Worm (Caenorhabditis elegans) whole organism, early embryonic: ENCODE measurements around the gene Y43F4A.1.

Source experiments
- B0310.2 ChIP-seq: sonication (generic microtip); optimal IDR thresholded peaks from 2 replicates; lab custom pipeline; 2016; ENCODE audit warnings: mild to moderate bottlenecking, missing genetic modification characterization, missing compliant biosample characterization
- F13C5.2 ChIP-seq: sonication (generic microtip); optimal IDR thresholded peaks from 2 replicates; lab custom pipeline; 2017; ENCODE audit warnings: mild to moderate bottlenecking, missing genetic modification characterization, inconsistent platforms, missing compliant biosample characterization
- aly-1 ChIP-seq: sonication (generic microtip); optimal IDR thresholded peaks from 2 replicates; lab custom pipeline; 2016; ENCODE audit warnings: missing genetic modification characterization, missing compliant biosample characterization
- ama-1 ChIP-seq: fragments of 150-350 bp; optimal IDR thresholded peaks from 2 replicates; lab custom pipeline; 2014
- ceh-13 ChIP-seq: fragments of 200-800 bp; sonication (Bioruptor generic); optimal IDR thresholded peaks from 2 replicates; lab custom pipeline; 2018; ENCODE audit warnings: mild to moderate bottlenecking, missing genetic modification characterization, missing compliant biosample characterization
- ceh-36 ChIP-seq: sonication (generic microtip); optimal IDR thresholded peaks from 2 replicates; lab custom pipeline; 2016; ENCODE audit warnings: missing genetic modification characterization, inconsistent platforms, missing compliant biosample characterization
- ets-7 ChIP-seq: sonication (generic microtip); optimal IDR thresholded peaks from 2 replicates; lab custom pipeline; 2016; ENCODE audit warnings: missing genotype, missing genetic modification characterization, missing compliant biosample characterization
- flt-1 ChIP-seq: fragments of 200-800 bp; sonication (Bioruptor generic); IDR thresholded peaks from 2 replicates; pipeline ENCODE4 v1.3.6; 2022; ENCODE audit warnings: missing genetic modification characterization, missing compliant biosample characterization
- hmbx-1 ChIP-seq: sonication (generic microtip); optimal IDR thresholded peaks from 2 replicates; lab custom pipeline; 2016; ENCODE audit warnings: mild to moderate bottlenecking, missing genetic modification characterization, missing compliant biosample characterization
- hmg-4 ChIP-seq: fragments of 200-800 bp; sonication (Bioruptor generic); optimal IDR thresholded peaks from 2 replicates; lab custom pipeline; 2018; ENCODE audit warnings: mild to moderate bottlenecking, missing genetic modification characterization, missing compliant biosample characterization
- hnd-1 ChIP-seq: sonication (generic microtip); optimal IDR thresholded peaks from 2 replicates; lab custom pipeline; 2016; ENCODE audit warnings: missing genetic modification characterization, missing compliant biosample characterization
- pes-1 ChIP-seq: fragments of 200-800 bp; sonication (Bioruptor generic); IDR thresholded peaks from 2 replicates; pipeline ENCODE4 v1.3.6; 2022; ENCODE audit warnings: missing genetic modification reagents, missing genetic modification characterization, missing compliant biosample characterization
- scrt-1 ChIP-seq: fragments of 200-800 bp; sonication (Bioruptor generic); IDR thresholded peaks from 2 replicates; pipeline ENCODE4 v1.3.6; 2022; ENCODE audit warnings: missing genetic modification characterization, missing compliant biosample characterization
- sea-1 ChIP-seq: fragments of 200-800 bp; sonication (Bioruptor generic); conservative IDR thresholded peaks from 2 replicates; pipeline ENCODE4 v1.3.6; 2022; ENCODE audit warnings: missing genetic modification characterization, missing compliant biosample characterization
- tbx-11 ChIP-seq: fragments of 200-800 bp; sonication (Bioruptor generic); IDR thresholded peaks from 2 replicates; pipeline ENCODE4 v1.3.6; 2022; ENCODE audit warnings: missing genetic modification characterization, missing compliant biosample characterization
- tbx-37 ChIP-seq: fragments of 200-800 bp; sonication (Bioruptor generic); conservative IDR thresholded peaks from 2 replicates; pipeline ENCODE4 v1.3.6; 2022; ENCODE audit warnings: missing genetic modification reagents, missing genetic modification characterization, missing compliant biosample characterization
- tra-4 ChIP-seq: sonication (generic microtip); optimal IDR thresholded peaks from 2 replicates; lab custom pipeline; 2017; ENCODE audit warnings: missing genetic modification characterization, missing compliant biosample characterization

Y43F4A.1 gene

ce11 chrIII:13201901-13202300 is 21.0 kb upstream of the Y43F4A.1 start:
- TF ChIP-seq tbx-37 (GFP tag; lab: Robert Waterston, UW) (no peak), aly-1 (tag; lab: Kevin White, UChicago) (no peak), pes-1 (GFP tag; lab: Robert Waterston, UW) (no peak), F13C5.2 (tag; lab: Kevin White, UChicago) (no peak), sea-1 (GFP tag; lab: Robert Waterston, UW) (no peak), hmbx-1 (tag; lab: Kevin White, UChicago) (no peak), ceh-36 (tag; lab: Kevin White, UChicago) (no peak), ets-7 (tag; lab: Kevin White, UChicago) (no peak)

DNA sequence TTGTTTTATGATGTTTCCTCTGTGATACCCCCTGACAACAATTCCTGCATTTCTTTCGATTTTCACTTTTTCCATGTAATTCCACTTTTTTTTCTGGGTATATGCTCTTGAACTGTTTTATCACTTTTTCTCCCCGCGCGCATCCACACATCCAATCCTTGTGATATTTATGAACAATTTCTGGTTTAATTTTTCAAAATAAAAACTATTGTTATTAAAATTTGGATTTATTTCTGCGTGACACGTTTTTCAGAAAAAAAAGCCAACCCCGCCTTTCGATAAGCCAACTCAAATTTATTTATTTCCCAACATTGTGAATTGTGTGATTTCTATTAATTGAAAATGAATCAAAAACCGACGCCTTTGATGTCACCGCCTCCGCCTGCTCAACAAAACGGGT is 18.2 kb upstream of the Y43F4A.1 start, which contains the start of gene Y39E4B.11:
Gene Y39E4B.11, plus strand, starts transcription at position 301 of the 400 bp plus-strand sequence.
- TF ChIP-seq sea-1 (GFP tag; lab: Robert Waterston, UW) = no peak
- no peak for TF ChIP-seq ceh-36 (tag; lab: Kevin White, UChicago)
- TF ChIP-seq hnd-1 (tag; lab: Kevin White, UChicago) = no peak
- TF ChIP-seq tbx-11 (GFP tag; lab: Robert Waterston, UW) = no peak

- TF ChIP-seq hmbx-1 (tag; lab: Kevin White, UChicago) (no peak), ceh-13 (no peak), tra-4 (no peak), tbx-37 (GFP tag; lab: Robert Waterston, UW) (no peak), tbx-11 (GFP tag; lab: Robert Waterston, UW) (no peak), flt-1 (GFP tag; lab: Robert Waterston, UW) (no peak), pes-1 (GFP tag; lab: Robert Waterston, UW) (no peak), scrt-1 (GFP tag; lab: Robert Waterston, UW) (no peak), ama-1 (no peak), B0310.2 (no peak), hnd-1 (tag; lab: Kevin White, UChicago) (no peak), aly-1 (tag; lab: Kevin White, UChicago) (no peak), hmg-4 (GFP tag; lab: Kevin White, UChicago) (no peak), ceh-36 (tag; lab: Kevin White, UChicago) (no peak), F13C5.2 (tag; lab: Kevin White, UChicago) (no peak), sea-1 (GFP tag; lab: Robert Waterston, UW) (no peak), ets-7 (tag; lab: Kevin White, UChicago) (no peak)
Measured at ce11 chrIII:13208978-13209377, 13.9 kb upstream of the Y43F4A.1 start.

ce11 chrIII:13212366-13212765 is 10.5 kb upstream of the Y43F4A.1 start, which contains the start of gene tsp-3:
tsp-3 (plus strand) TSS chrIII:13212666.
- TF ChIP-seq sea-1 (GFP tag; lab: Robert Waterston, UW) (no peak), flt-1 (GFP tag; lab: Robert Waterston, UW) (no peak), hmg-4 (GFP tag; lab: Kevin White, UChicago) (no peak), hnd-1 (tag; lab: Kevin White, UChicago) (no peak), scrt-1 (GFP tag; lab: Robert Waterston, UW) (no peak), B0310.2 (no peak), ama-1 (no peak), F13C5.2 (tag; lab: Kevin White, UChicago) (no peak), tbx-37 (GFP tag; lab: Robert Waterston, UW) (no peak), aly-1 (tag; lab: Kevin White, UChicago) (no peak), tra-4 (no peak), ceh-36 (tag; lab: Kevin White, UChicago) (no peak), pes-1 (GFP tag; lab: Robert Waterston, UW) (no peak)

DNA sequence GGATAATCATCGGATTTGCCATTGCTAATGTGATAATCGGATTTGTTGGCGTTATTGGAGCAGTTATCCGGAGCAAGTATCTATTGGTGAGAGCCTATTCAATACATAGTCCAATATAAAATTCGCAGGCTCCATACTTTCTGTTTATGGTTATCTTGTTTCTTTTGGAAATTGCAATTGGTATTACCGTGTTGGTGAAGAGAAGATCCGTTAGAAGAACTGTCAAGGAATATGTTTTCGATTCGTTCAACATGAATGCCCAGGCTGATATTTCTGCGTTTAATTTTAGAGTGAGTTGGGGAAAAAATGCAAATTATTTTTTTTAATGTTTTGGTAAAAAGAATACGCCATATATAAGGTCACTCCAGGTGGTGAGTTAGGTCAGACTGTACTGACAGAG is 9.8 kb upstream of the Y43F4A.1 start:
- no peak for TF ChIP-seq hmg-4 (GFP tag; lab: Kevin White, UChicago)
- no peak for TF ChIP-seq tbx-11 (GFP tag; lab: Robert Waterston, UW)
- no peak for TF ChIP-seq ets-7 (tag; lab: Kevin White, UChicago)
- TF ChIP-seq tra-4 = no peak
- TF ChIP-seq pes-1 (GFP tag; lab: Robert Waterston, UW) = no peak
- TF ChIP-seq hmbx-1 (tag; lab: Kevin White, UChicago) = no peak

DNA sequence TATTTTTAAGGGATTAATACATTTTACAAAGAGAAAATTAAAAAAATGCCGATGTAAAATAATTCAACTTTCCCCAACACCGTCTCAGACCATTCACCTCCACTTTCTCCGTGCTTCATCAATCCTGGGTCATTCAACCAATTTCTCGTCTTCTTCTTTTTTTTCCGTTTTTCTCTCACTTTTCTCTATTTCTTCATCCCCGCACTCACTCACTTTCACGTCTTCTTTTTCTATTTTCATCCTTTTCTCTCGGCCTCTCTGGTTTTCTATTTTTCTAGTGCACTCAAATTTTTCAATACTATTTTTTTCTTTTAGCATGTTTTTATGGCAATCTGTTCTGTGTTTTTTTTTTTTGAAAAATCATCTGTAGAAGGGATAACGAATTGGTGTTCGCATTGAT is 7.2 kb upstream of the Y43F4A.1 start:
- TF ChIP-seq tbx-37 (GFP tag; lab: Robert Waterston, UW) = no peak
- TF ChIP-seq tra-4 = no peak
- no peak for TF ChIP-seq ceh-36 (tag; lab: Kevin White, UChicago)
- no peak for TF ChIP-seq aly-1 (tag; lab: Kevin White, UChicago)

ce11 chrIII:13216488-13217016 is 6.3 kb upstream of the Y43F4A.1 start:
- TF ChIP-seq F13C5.2 (tag; lab: Kevin White, UChicago) (no peak), flt-1 (GFP tag; lab: Robert Waterston, UW) (no peak), aly-1 (tag; lab: Kevin White, UChicago) (no peak), tbx-37 (GFP tag; lab: Robert Waterston, UW) (no peak), tbx-11 (GFP tag; lab: Robert Waterston, UW) (no peak), ceh-36 (tag; lab: Kevin White, UChicago) (no peak), ama-1 (no peak), sea-1 (GFP tag; lab: Robert Waterston, UW) (no peak), pes-1 (GFP tag; lab: Robert Waterston, UW) (no peak), scrt-1 (GFP tag; lab: Robert Waterston, UW) (no peak), hmg-4 (GFP tag; lab: Kevin White, UChicago) (no peak), hnd-1 (tag; lab: Kevin White, UChicago) (no peak)

- TF ChIP-seq ama-1 (no peak), tra-4 (no peak), tbx-11 (GFP tag; lab: Robert Waterston, UW) (peak; percentile 29; the same call in 1 of the 2 replicates), sea-1 (GFP tag; lab: Robert Waterston, UW) (0 out of 2 replicates have a peak, but pooled peaks have one; percentile 64), ceh-36 (tag; lab: Kevin White, UChicago) (no peak), scrt-1 (GFP tag; lab: Robert Waterston, UW) (peak; percentile 49; the same call in 1 of the 2 replicates), flt-1 (GFP tag; lab: Robert Waterston, UW) (0 out of 2 replicates have a peak, but pooled peaks have one; percentile 55), pes-1 (GFP tag; lab: Robert Waterston, UW) (peak; percentile 71)
Measured at ce11 chrIII:13224395-13224794, 1.5 kb downstream of the Y43F4A.1 start.
